Fruit fly (Drosophila melanogaster) whole organism, embryonic: ENCODE data around the gene Dhc93AB.

ENCODE experiments used
- CG4617 ChIP-seq: fragments of 200-800 bp; sonication (Bioruptor generic); optimal IDR thresholded peaks from 3 replicates; lab custom pipeline; 2016; ENCODE audit warnings: missing biosample characterization, missing genetic modification characterization, borderline replicate concordance
- Dad ChIP-seq: fragments of 200-800 bp; sonication (Bioruptor generic); optimal IDR thresholded peaks from 3 replicates; lab custom pipeline; 2016; ENCODE audit warnings: missing biosample characterization, missing genetic modification characterization
- Eip74EF ChIP-seq, 2 experiments: fragments of 200-800 bp in 1 of 2; fragments of >200 bp in 1 of 2; sonication (Bioruptor generic) in 1 of 2; optimal IDR thresholded peaks; 2 replicates each; lab custom pipeline; 2017 to 2019; ENCODE audit warnings: missing biosample characterization in 2 of 2, missing genetic modification characterization in 2 of 2, mild to moderate bottlenecking in 1 of 2, moderate library complexity in 1 of 2
- az2 ChIP-seq: fragments of 200-800 bp; sonication (Bioruptor generic); optimal IDR thresholded peaks from 3 replicates; lab custom pipeline; 2016; ENCODE audit warnings: missing biosample characterization, missing genetic modification characterization

DNA sequence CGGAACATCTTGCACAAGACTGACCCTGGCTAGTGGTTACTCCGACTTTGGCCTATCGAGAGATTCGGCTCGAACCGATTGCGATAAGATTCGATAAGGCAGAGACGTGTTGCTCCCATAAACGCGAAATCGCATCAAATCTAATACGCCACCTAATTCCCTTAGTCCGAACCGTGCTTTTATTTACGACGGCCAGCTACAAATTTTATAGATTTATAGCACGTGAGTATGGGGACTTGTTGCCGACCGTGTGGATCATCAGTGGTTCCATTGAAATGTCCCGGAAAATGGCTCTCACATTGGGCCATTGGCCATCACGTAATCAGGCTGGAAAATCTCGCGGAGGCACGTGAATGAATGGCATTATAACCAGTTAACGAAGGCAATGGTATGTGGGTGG, 35.3 kb downstream of the Dhc93AB start, which contains the start of gene Alp5:
- no peak for TF ChIP-seq Eip74EF (GFP tag; optimal IDR thresholded peaks at IDR 0.05; lab: Kevin White, UChicago)
- no peak for TF ChIP-seq az2
- TF ChIP-seq Dad (GFP tag; lab: Kevin White, UChicago): no peak
- no peak for TF ChIP-seq CG4617 (GFP tag; lab: Kevin White, UChicago)
